Worm (Caenorhabditis elegans) whole organism, early embryonic: ENCODE results near the gene cox-14.

ENCODE experiments used
- aly-1 ChIP-seq: sonication (generic microtip); optimal IDR thresholded peaks from 2 replicates; lab custom pipeline; 2016; ENCODE audit warnings: missing genetic modification characterization, missing compliant biosample characterization
- ama-1 ChIP-seq: fragments of 150-350 bp; optimal IDR thresholded peaks from 2 replicates; lab custom pipeline; 2014
- ceh-13 ChIP-seq: fragments of 200-800 bp; sonication (Bioruptor generic); optimal IDR thresholded peaks from 2 replicates; lab custom pipeline; 2018; ENCODE audit warnings: mild to moderate bottlenecking, missing genetic modification characterization, missing compliant biosample characterization
- flt-1 ChIP-seq: fragments of 200-800 bp; sonication (Bioruptor generic); IDR thresholded peaks from 2 replicates; pipeline ENCODE4 v1.3.6; 2022; ENCODE audit warnings: missing genetic modification characterization, missing compliant biosample characterization
- hmg-4 ChIP-seq: fragments of 200-800 bp; sonication (Bioruptor generic); optimal IDR thresholded peaks from 2 replicates; lab custom pipeline; 2018; ENCODE audit warnings: mild to moderate bottlenecking, missing genetic modification characterization, missing compliant biosample characterization
- hnd-1 ChIP-seq: sonication (generic microtip); optimal IDR thresholded peaks from 2 replicates; lab custom pipeline; 2016; ENCODE audit warnings: missing genetic modification characterization, missing compliant biosample characterization
- pes-1 ChIP-seq: fragments of 200-800 bp; sonication (Bioruptor generic); IDR thresholded peaks from 2 replicates; pipeline ENCODE4 v1.3.6; 2022; ENCODE audit warnings: missing genetic modification reagents, missing genetic modification characterization, missing compliant biosample characterization
- tra-4 ChIP-seq: sonication (generic microtip); optimal IDR thresholded peaks from 2 replicates; lab custom pipeline; 2017; ENCODE audit warnings: missing genetic modification characterization, missing compliant biosample characterization

ce11 chrIII:10261682-10262081 is 42.9 kb downstream of the cox-14 start, which contains the start of gene bbs-5:
- TF ChIP-seq aly-1 (tag; lab: Kevin White, UChicago) = no peak
- TF ChIP-seq hmg-4 (GFP tag; lab: Kevin White, UChicago) = no peak
- TF ChIP-seq ceh-13 (GFP tag; lab: Kevin White, UChicago) = no peak
- no peak for TF ChIP-seq hnd-1
- TF ChIP-seq ama-1 = no peak
- TF ChIP-seq tra-4 (tag; lab: Kevin White, UChicago) = no peak
- TF ChIP-seq pes-1 (GFP tag; lab: Robert Waterston, UW) = no peak
- no peak for TF ChIP-seq flt-1
